Worm (Caenorhabditis elegans): ENCODE measurements around the gene sre-14.

sre-14 gene

DNA sequence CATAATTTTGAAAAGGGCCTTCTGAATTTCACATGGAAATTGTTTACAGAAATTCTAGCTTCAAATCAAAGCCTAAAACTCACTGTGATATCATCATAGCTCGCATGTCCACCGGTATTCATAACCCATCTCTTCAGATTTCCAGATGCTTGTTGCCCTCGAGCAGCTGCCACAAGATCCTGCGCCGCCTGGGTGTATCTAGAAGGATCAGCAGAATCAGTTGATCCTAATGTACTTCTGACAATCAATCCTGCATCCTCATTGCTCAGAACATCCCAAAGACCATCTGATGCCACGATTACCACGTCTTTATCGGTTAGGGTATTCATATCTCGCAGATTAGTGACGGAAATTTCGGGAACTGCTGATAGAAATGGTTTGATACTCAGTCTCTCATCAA, 4.6 kb upstream of the sre-14 start:
- TF ChIP-seq pag-3 (tag; optimal IDR thresholded peaks at IDR 0.05; ENCODE audit: borderline replicate concordance, insufficient read depth) (no peak), nhr-47 (tag; optimal IDR thresholded peaks at IDR 0.05) (no peak), fos-1 (tag; optimal IDR thresholded peaks at IDR 0.05) (no peak), pqm-1 (tag; optimal IDR thresholded peaks at IDR 0.05) (no peak), nhr-77 (tag; optimal IDR thresholded peaks at IDR 0.05) (no peak), snpc-4 (tag; optimal IDR thresholded peaks at IDR 0.05) (no peak), mdl-1 (tag; optimal IDR thresholded peaks at IDR 0.05) (no peak), dpl-1 (GFP tag; optimal IDR thresholded peaks at IDR 0.05) (no peak), elt-2 (tag; optimal IDR thresholded peaks at IDR 0.05) (no peak), nhr-76 (tag; optimal IDR thresholded peaks at IDR 0.05) (no peak), ceh-63 (GFP tag; optimal IDR thresholded peaks at IDR 0.05) (no peak), C16A3.4 (tag; optimal IDR thresholded peaks at IDR 0.05) (no peak)

DNA sequence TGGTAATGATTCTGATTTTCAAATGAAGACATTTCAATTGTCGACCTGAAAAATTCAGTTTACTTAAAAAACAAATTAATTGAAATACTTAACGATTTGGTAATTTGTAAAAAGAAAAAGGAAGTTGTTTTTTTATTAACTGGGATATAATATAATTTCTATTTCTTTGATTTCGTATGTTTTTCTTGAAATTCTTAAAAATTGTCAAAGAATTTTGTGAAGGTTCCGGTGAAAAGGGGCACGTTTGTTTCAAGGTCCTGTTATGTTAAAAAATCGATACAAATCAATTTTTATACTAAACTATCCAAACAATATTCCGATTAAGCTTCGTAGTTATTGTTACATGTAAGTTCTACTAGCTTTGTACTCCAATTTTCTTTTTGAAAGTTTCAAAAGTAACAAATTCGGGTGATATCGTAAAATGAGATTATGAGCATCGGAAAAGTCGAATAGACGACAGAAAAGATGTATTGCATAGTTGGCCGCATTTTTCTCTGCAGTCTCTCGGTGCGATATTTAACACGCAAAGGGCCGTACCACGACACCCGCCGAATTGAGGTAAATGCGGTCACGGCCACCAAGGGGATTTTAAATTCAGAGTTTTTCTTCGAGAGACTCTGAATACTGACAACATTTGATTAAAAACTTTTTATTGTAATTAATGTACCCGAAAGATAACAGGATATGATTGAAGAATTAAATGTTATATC, 1.9 kb downstream of the sre-14 start, which contains the start of gene Y39C12A.9:
TSS of gene Y39C12A.9 (minus strand) at position 51 of the 710 bp plus-strand sequence.
- no peak for TF ChIP-seq ztf-11 (tag; optimal IDR thresholded peaks at IDR 0.05)
- no peak for TF ChIP-seq irx-1 (tag; optimal IDR thresholded peaks at IDR 0.05)
- TF ChIP-seq nhr-90 (tag; optimal IDR thresholded peaks at IDR 0.05; ENCODE audit: poor library complexity), result no peak
- TF ChIP-seq lsy-2 (tag; optimal IDR thresholded peaks at IDR 0.05), result peak in 1 of 2 experiments; percentile 49
- no peak for TF ChIP-seq nhr-237 (tag; optimal IDR thresholded peaks at IDR 0.05)
- TF ChIP-seq isw-1 (GFP tag; IDR thresholded peaks at IDR 0.05), result no peak
- TF ChIP-seq efl-1 (optimal IDR thresholded peaks at IDR 0.05), result peak in 1 of 2 experiments; percentile 44
- TF ChIP-seq efl-1 (GFP tag; optimal IDR thresholded peaks at IDR 0.05 in 1 of 2), result no peak
- TF ChIP-seq lin-15B (tag; optimal IDR thresholded peaks at IDR 0.05), result no peak
- TF ChIP-seq unc-86 (tag; optimal IDR thresholded peaks at IDR 0.05), result no peak
- TF ChIP-seq pqm-1 (tag; optimal IDR thresholded peaks at IDR 0.05), result no peak
- no peak for TF ChIP-seq sup-37 (GFP tag; optimal IDR thresholded peaks at IDR 0.05)
- no peak for TF ChIP-seq nhr-71 (tag; optimal IDR thresholded peaks at IDR 0.05)
- TF ChIP-seq grh-1 (GFP tag; IDR thresholded peaks at IDR 0.05), result no peak
- TF ChIP-seq ceh-8 (GFP tag; optimal IDR thresholded peaks at IDR 0.05), result no peak
- peak in 1 of 3 experiments; percentile 4 for TF ChIP-seq ceh-82 (tag; optimal IDR thresholded peaks at IDR 0.05)
- no peak for TF ChIP-seq fkh-8 (tag; optimal IDR thresholded peaks at IDR 0.05)
- no peak for TF ChIP-seq zag-1 (tag; optimal IDR thresholded peaks at IDR 0.05)
- no peak for TF ChIP-seq dsc-1 (tag; optimal IDR thresholded peaks at IDR 0.05)
- TF ChIP-seq vab-15 (tag; optimal IDR thresholded peaks at IDR 0.05), result no peak
- no peak for TF ChIP-seq elt-2 (tag; optimal IDR thresholded peaks at IDR 0.05)
- no peak for TF ChIP-seq swsn-7 (tag; optimal IDR thresholded peaks at IDR 0.05)
- TF ChIP-seq xbp-1 (tag; optimal IDR thresholded peaks at IDR 0.05), result no peak
- no peak for TF ChIP-seq ceh-90 (tag; optimal IDR thresholded peaks at IDR 0.05)
- no peak for TF ChIP-seq nhr-84 (tag; optimal IDR thresholded peaks at IDR 0.05)
- no peak for TF ChIP-seq nhr-47 (tag; optimal IDR thresholded peaks at IDR 0.05)
- TF ChIP-seq dpl-1 (GFP tag; optimal IDR thresholded peaks at IDR 0.05), result peak in 1 of 3 experiments; percentile 20
- TF ChIP-seq nhr-11 (tag; optimal IDR thresholded peaks at IDR 0.05), result no peak
- peak; percentile 53 for TF ChIP-seq rnt-1 (tag; optimal IDR thresholded peaks at IDR 0.05)

DNA sequence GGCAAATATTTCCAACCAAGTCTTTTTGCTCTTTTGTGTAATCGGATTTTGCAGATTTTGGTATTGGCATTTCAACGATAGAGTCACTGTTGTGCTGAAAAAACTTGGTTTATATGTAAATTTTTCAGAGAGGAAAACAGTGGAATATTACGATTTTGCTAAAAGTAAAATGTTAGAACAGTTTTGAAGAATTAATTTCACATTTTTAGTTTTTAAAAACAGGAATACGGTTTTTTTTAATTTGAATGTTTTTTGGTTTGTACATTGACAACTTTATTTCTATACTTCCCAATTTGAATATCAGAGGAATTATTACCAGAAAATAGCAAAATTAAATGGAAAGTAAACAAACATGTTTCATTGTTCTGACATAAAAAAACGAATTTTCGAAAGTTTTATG, 8.7 kb downstream of the sre-14 start, which contains the start of gene dnj-26:
TSS of gene dnj-26 (minus strand) at position 101 of the 400 bp plus-strand sequence.
- no peak for TF ChIP-seq nhr-11 (tag; optimal IDR thresholded peaks at IDR 0.05)
- no peak for TF ChIP-seq fkh-10 (GFP tag; optimal IDR thresholded peaks at IDR 0.05)
- no peak for TF ChIP-seq irx-1 (tag; optimal IDR thresholded peaks at IDR 0.05)
- TF ChIP-seq grh-1 (GFP tag; IDR thresholded peaks at IDR 0.05), result no peak
- TF ChIP-seq efl-1 (optimal IDR thresholded peaks at IDR 0.05), result no peak
- TF ChIP-seq efl-1 (GFP tag; optimal IDR thresholded peaks at IDR 0.05 in 1 of 2), result peak in 1 of 2 experiments; percentile 59
